Fruit fly (Drosophila melanogaster) whole organism, embryonic: ENCODE results near the gene spz3.

Experiments used
- B-H2 ChIP-seq: fragments of 200-800 bp; sonication (Bioruptor generic); optimal IDR thresholded peaks from 2 replicates; lab custom pipeline; 2018; ENCODE audit warnings: missing biosample characterization, mild to moderate bottlenecking, missing genetic modification characterization
- CG10979 ChIP-seq: fragments of 200-800 bp; sonication (Bioruptor generic); optimal IDR thresholded peaks from 2 replicates; lab custom pipeline; 2018; ENCODE audit warnings: missing biosample characterization, mild to moderate bottlenecking, missing genetic modification characterization, moderate library complexity
- CG11093 ChIP-seq: fragments of 200-800 bp; sonication (Bioruptor generic); IDR thresholded peaks from 3 replicates; pipeline ENCODE4 v1.3.6; 2022; ENCODE audit warnings: missing biosample characterization, missing genetic modification characterization
- CG12104 ChIP-seq: fragments of 200-800 bp; sonication (Bioruptor generic); optimal IDR thresholded peaks from 3 replicates; lab custom pipeline; 2016; ENCODE audit warnings: missing biosample characterization, missing genetic modification characterization
- CG15601 ChIP-seq: fragments of 200-800 bp; sonication (Bioruptor generic); optimal IDR thresholded peaks from 3 replicates; lab custom pipeline; 2019; ENCODE audit warnings: missing biosample characterization, mild to moderate bottlenecking, missing genetic modification characterization, moderate library complexity
- CG31224 ChIP-seq: fragments of 200-800 bp; sonication (Bioruptor generic); IDR thresholded peaks from 2 replicates; pipeline ENCODE4 v1.3.6; 2022; ENCODE audit warnings: missing biosample characterization, missing genetic modification characterization
- CG33557 ChIP-seq: fragments of 200-800 bp; sonication (Bioruptor generic); optimal IDR thresholded peaks from 2 replicates; lab custom pipeline; 2019; ENCODE audit warnings: missing biosample characterization, mild to moderate bottlenecking, missing genetic modification characterization, moderate library complexity
- CG3407 ChIP-seq: fragments of 200-800 bp; sonication (Bioruptor generic); optimal IDR thresholded peaks from 2 replicates; lab custom pipeline; 2018; ENCODE audit warnings: missing biosample characterization, mild to moderate bottlenecking, missing genetic modification characterization
- CG5953 ChIP-seq: fragments of 200-800 bp; sonication (Bioruptor generic); IDR thresholded peaks from 2 replicates; pipeline ENCODE4 v1.3.6; 2022; ENCODE audit warnings: missing biosample characterization, missing genetic modification characterization
- CG6791 ChIP-seq: fragments of 200-800 bp; sonication (Bioruptor generic); IDR thresholded peaks from 3 replicates; pipeline ENCODE4 v1.3.6; 2022; ENCODE audit warnings: missing biosample characterization, missing genetic modification characterization; ENCODE audit not compliant: partially characterized antibody
- CG7963 ChIP-seq: fragments of 200-800 bp; sonication (Bioruptor generic); IDR thresholded peaks from 3 replicates; pipeline ENCODE4 v1.3.6; 2022; ENCODE audit warnings: missing biosample characterization, missing genetic modification characterization; ENCODE audit not compliant: partially characterized antibody
- CG9437 ChIP-seq: fragments of 200-800 bp; sonication (Bioruptor generic); optimal IDR thresholded peaks from 2 replicates; lab custom pipeline; 2018; ENCODE audit warnings: missing biosample characterization, mild to moderate bottlenecking, missing genetic modification characterization
- CHES-1-like ChIP-seq: fragments of 200-800 bp; sonication (Bioruptor generic); optimal IDR thresholded peaks from 2 replicates; lab custom pipeline; 2016; ENCODE audit warnings: missing biosample characterization, missing genetic modification characterization
- Camta ChIP-seq: fragments of 200-800 bp; sonication (Bioruptor generic); optimal IDR thresholded peaks from 2 replicates; lab custom pipeline; 2016; ENCODE audit warnings: missing biosample characterization, missing genetic modification characterization
- Dll ChIP-seq: fragments of 200-800 bp; sonication (Bioruptor generic); IDR thresholded peaks from 4 replicates; pipeline ENCODE4 v1.3.6; 2022; ENCODE audit warnings: missing biosample characterization, missing genetic modification characterization; ENCODE audit not compliant: partially characterized antibody
- E2f2 ChIP-seq: fragments of 200-800 bp; sonication (Bioruptor generic); IDR thresholded peaks from 2 replicates; pipeline ENCODE4 v1.3.6; 2022; ENCODE audit warnings: missing biosample characterization, missing genetic modification characterization
- Elba2 ChIP-seq: fragments of 200-800 bp; sonication (Bioruptor generic); optimal IDR thresholded peaks from 3 replicates; lab custom pipeline; 2016; ENCODE audit warnings: missing biosample characterization, missing genetic modification characterization
- HLH4C ChIP-seq: fragments of 200-800 bp; sonication (Bioruptor generic); IDR thresholded peaks from 3 replicates; pipeline ENCODE4 v1.3.6; 2022; ENCODE audit warnings: missing biosample characterization, missing genetic modification characterization; ENCODE audit not compliant: partially characterized antibody
- Mes4 ChIP-seq: fragments of 200-800 bp; sonication (Bioruptor generic); optimal IDR thresholded peaks from 2 replicates; lab custom pipeline; 2016; ENCODE audit warnings: missing biosample characterization, missing genetic modification characterization
- NFAT ChIP-seq: fragments of 200-800 bp; sonication (Bioruptor generic); IDR thresholded peaks from 2 replicates; pipeline ENCODE4 v1.3.6; 2022; ENCODE audit warnings: missing biosample characterization, missing genetic modification characterization
- Nf-YC ChIP-seq: fragments of 200-800 bp; optimal IDR thresholded peaks from 3 replicates; lab custom pipeline; 2019; ENCODE audit warnings: missing biosample characterization, mild to moderate bottlenecking, missing genetic modification characterization, moderate library complexity
- Poxn ChIP-seq: fragments of 200-800 bp; sonication (Bioruptor generic); IDR thresholded peaks from 2 replicates; pipeline ENCODE4 v1.3.6; 2022; ENCODE audit warnings: missing biosample characterization, missing genetic modification characterization
- Rfx ChIP-seq: fragments of 200-800 bp; sonication (Bioruptor generic); IDR thresholded peaks from 2 replicates; pipeline ENCODE4 v1.3.6; 2022; ENCODE audit warnings: missing biosample characterization, missing genetic modification characterization
- Sry-δ ChIP-seq: fragments of 200-800 bp; sonication (Bioruptor generic); optimal IDR thresholded peaks from 2 replicates; lab custom pipeline; 2016; ENCODE audit warnings: missing biosample characterization, missing genetic modification characterization
- Ssrp ChIP-seq: fragments of 200-800 bp; sonication (Bioruptor generic); optimal IDR thresholded peaks from 2 replicates; lab custom pipeline; 2018; ENCODE audit warnings: missing biosample characterization, mild to moderate bottlenecking, missing genetic modification characterization, moderate library complexity
- Usf ChIP-seq: fragments of 200-800 bp; sonication (Bioruptor generic); optimal IDR thresholded peaks from 2 replicates; lab custom pipeline; 2017; ENCODE audit warnings: missing genotype, missing biosample characterization, missing genetic modification characterization
- Xrp1 ChIP-seq: fragments of 200-800 bp; sonication (Bioruptor generic); IDR thresholded peaks from 2 replicates; pipeline ENCODE4 v1.3.6; 2022; ENCODE audit warnings: missing biosample characterization, missing genetic modification characterization
- YL-1 ChIP-seq: fragments of 200-800 bp; sonication (Bioruptor generic); optimal IDR thresholded peaks from 3 replicates; lab custom pipeline; 2017; ENCODE audit warnings: missing biosample characterization, mild to moderate bottlenecking, missing genetic modification characterization
- ab ChIP-seq: fragments of 200-800 bp; sonication (Bioruptor generic); optimal IDR thresholded peaks from 2 replicates; lab custom pipeline; 2016; ENCODE audit warnings: missing biosample characterization, missing genetic modification characterization
- amos ChIP-seq: fragments of 200-800 bp; sonication (Bioruptor generic); IDR thresholded peaks from 2 replicates; pipeline ENCODE4 v1.3.6; 2022; ENCODE audit warnings: missing biosample characterization, missing genetic modification characterization; ENCODE audit not compliant: partially characterized antibody
- ara ChIP-seq: fragments of 200-800 bp; sonication (Bioruptor generic); IDR thresholded peaks from 2 replicates; pipeline ENCODE4 v1.3.6; 2022; ENCODE audit warnings: missing biosample characterization, missing genetic modification characterization
- az2 ChIP-seq: fragments of 200-800 bp; sonication (Bioruptor generic); optimal IDR thresholded peaks from 3 replicates; lab custom pipeline; 2016; ENCODE audit warnings: missing biosample characterization, missing genetic modification characterization
- cas ChIP-seq: fragments of 200-800 bp; sonication (Bioruptor generic); IDR thresholded peaks from 2 replicates; pipeline ENCODE4 v1.3.6; 2022; ENCODE audit warnings: missing biosample characterization, missing genetic modification characterization
- croc ChIP-seq: fragments of 200-800 bp; sonication (Bioruptor generic); conservative IDR thresholded peaks from 3 replicates; pipeline ENCODE4 v1.3.6; 2022; ENCODE audit warnings: missing biosample characterization, missing genetic modification characterization
- crp ChIP-seq, 2 experiments: fragments of 200-800 bp; sonication (Bioruptor generic); optimal IDR thresholded peaks; 2 replicates in 1 of 2; 3 replicates in 1 of 2; lab custom pipeline; 2017; ENCODE audit warnings: missing biosample characterization in 2 of 2, missing genetic modification characterization in 2 of 2, mild to moderate bottlenecking in 1 of 2, moderate library complexity in 1 of 2
- dimm ChIP-seq: fragments of 200-800 bp; sonication (Bioruptor generic); IDR thresholded peaks from 2 replicates; pipeline ENCODE4 v1.3.6; 2022; ENCODE audit warnings: missing biosample characterization, missing genetic modification characterization
- ftz-f1 ChIP-seq: fragments of 200-800 bp; sonication (Bioruptor generic); optimal IDR thresholded peaks from 2 replicates; lab custom pipeline; 2016; ENCODE audit warnings: missing biosample characterization, missing genetic modification characterization
- gfzf ChIP-seq: fragments of 200-800 bp; sonication (Bioruptor generic); optimal IDR thresholded peaks from 2 replicates; lab custom pipeline; 2016; ENCODE audit warnings: missing biosample characterization, mild to moderate bottlenecking, missing genetic modification characterization, moderate library complexity
- grn ChIP-seq: fragments of 200-800 bp; sonication (Bioruptor generic); optimal IDR thresholded peaks from 3 replicates; lab custom pipeline; 2017; ENCODE audit warnings: missing biosample characterization, missing genetic modification characterization
- kay ChIP-seq: fragments of 200-800 bp; sonication (Bioruptor generic); optimal IDR thresholded peaks from 2 replicates; lab custom pipeline; 2016; ENCODE audit warnings: missing biosample characterization, missing genetic modification characterization
- knrl ChIP-seq: fragments of 200-800 bp; sonication (Bioruptor generic); IDR thresholded peaks from 3 replicates; pipeline ENCODE4 v1.3.6; 2022; ENCODE audit warnings: missing biosample characterization, missing genetic modification characterization; ENCODE audit not compliant: partially characterized antibody
- lab ChIP-seq: fragments of 200-800 bp; sonication (Bioruptor generic); optimal IDR thresholded peaks from 3 replicates; lab custom pipeline; 2017; ENCODE audit warnings: missing biosample characterization, missing genetic modification characterization, mild to moderate bottlenecking, moderate library complexity, missing genetic modification reagents
- lilli ChIP-seq: fragments of 200-800 bp; sonication (Bioruptor generic); optimal IDR thresholded peaks from 3 replicates; lab custom pipeline; 2016; ENCODE audit warnings: missing biosample characterization, missing genetic modification characterization
- mirr ChIP-seq: fragments of 200-800 bp; sonication (Bioruptor generic); optimal IDR thresholded peaks from 3 replicates; lab custom pipeline; 2018; ENCODE audit warnings: missing biosample characterization, mild to moderate bottlenecking, missing genetic modification characterization
- mld ChIP-seq: fragments of 200-800 bp; sonication (Bioruptor generic); IDR thresholded peaks from 3 replicates; pipeline ENCODE4 v1.3.6; 2022; ENCODE audit warnings: missing biosample characterization, missing genetic modification characterization; ENCODE audit not compliant: partially characterized antibody
- pb ChIP-seq: fragments of 200-800 bp; sonication (Bioruptor generic); optimal IDR thresholded peaks from 3 replicates; lab custom pipeline; 2016; ENCODE audit warnings: missing biosample characterization, missing genetic modification characterization
- repo ChIP-seq: fragments of 200-800 bp; sonication (Bioruptor generic); optimal IDR thresholded peaks from 2 replicates; lab custom pipeline; 2016; ENCODE audit warnings: missing biosample characterization, missing genetic modification characterization
- stwl ChIP-seq: fragments of 200-800 bp; sonication (Bioruptor generic); optimal IDR thresholded peaks from 3 replicates; lab custom pipeline; 2018; ENCODE audit warnings: missing biosample characterization, mild to moderate bottlenecking, missing genetic modification characterization, moderate library complexity
- vnd ChIP-seq: fragments of 200-800 bp; sonication (Bioruptor generic); IDR thresholded peaks from 3 replicates; pipeline ENCODE4 v1.3.6; 2022; ENCODE audit warnings: missing biosample characterization, missing genetic modification characterization; ENCODE audit not compliant: partially characterized antibody
- wek ChIP-seq: fragments of 200-800 bp; sonication (Bioruptor generic); optimal IDR thresholded peaks from 3 replicates; lab custom pipeline; 2018; ENCODE audit warnings: missing biosample characterization, mild to moderate bottlenecking, missing genetic modification characterization, moderate library complexity
- zen2 ChIP-seq: fragments of 200-800 bp; sonication (Bioruptor generic); IDR thresholded peaks from 3 replicates; pipeline ENCODE4 v1.3.6; 2022; ENCODE audit warnings: missing biosample characterization, missing genetic modification characterization; ENCODE audit not compliant: partially characterized antibody

spz3 gene

dm6 chr2L:7885952-7886351, 6.6 kb upstream of the spz3 start (continued):
- peak; percentile 12 for TF ChIP-seq YL-1 (GFP tag; lab: Kevin White, UChicago)
- peak; percentile 31 for TF ChIP-seq stwl
- no peak for TF ChIP-seq CG11093 (GFP tag; lab: Robert Waterston, UW)
- TF ChIP-seq Mes4, result no peak
- no peak for TF ChIP-seq Poxn (GFP tag; lab: Robert Waterston, UW)
- TF ChIP-seq CG33557, result no peak
- no peak for TF ChIP-seq cas (GFP tag; lab: Robert Waterston, UW)
- TF ChIP-seq CG15601 (tag; lab: Kevin White, UChicago), result no peak
- no peak for TF ChIP-seq ab (GFP tag; lab: Kevin White, UChicago)
- no peak for TF ChIP-seq CG12104 (GFP tag; lab: Kevin White, UChicago)
- no peak for TF ChIP-seq Nf-YC
- peak in 1 of 2 experiments; percentile 18 for TF ChIP-seq crp (GFP tag; optimal IDR thresholded peaks at IDR 0.05; lab: Kevin White, UChicago)
- 0 out of 3 replicates have a peak, but pooled peaks have one; percentile 38 for TF ChIP-seq mld (GFP tag; lab: Robert Waterston, UW)
- TF ChIP-seq grn (GFP tag; lab: Kevin White, UChicago), result no peak
- no peak for TF ChIP-seq CG5953 (GFP tag; lab: Robert Waterston, UW)
- no peak for TF ChIP-seq pb
- TF ChIP-seq lab, result no peak
- no peak for TF ChIP-seq Camta (GFP tag; lab: Kevin White, UChicago)
- TF ChIP-seq repo, result no peak
- TF ChIP-seq Dll (GFP tag; lab: Robert Waterston, UW), result peak; percentile 60
- no peak for TF ChIP-seq NFAT
- no peak for TF ChIP-seq ftz-f1
- TF ChIP-seq lilli (GFP tag; lab: Kevin White, UChicago), result no peak
- TF ChIP-seq vnd (GFP tag; lab: Robert Waterston, UW), result peak; percentile 65; the same call in 2 of the 3 replicates
- TF ChIP-seq Rfx (GFP tag; lab: Robert Waterston, UW), result no peak
- TF ChIP-seq gfzf (GFP tag; lab: Kevin White, UChicago), result peak; percentile 18
- TF ChIP-seq CG3407, result no peak
- peak; percentile 92 for TF ChIP-seq CG9437 (GFP tag; lab: Kevin White, UChicago)
- peak; percentile 74; the same call in 2 of the 3 replicates for TF ChIP-seq zen2 (GFP tag; lab: Robert Waterston, UW)
- no peak for TF ChIP-seq kay (GFP tag; lab: Kevin White, UChicago)
- TF ChIP-seq Usf (GFP tag; lab: Kevin White, UChicago), result no peak
- TF ChIP-seq CG10979 (tag; lab: Kevin White, UChicago), result no peak
- peak; percentile 59; the same call in 2 of the 3 replicates for TF ChIP-seq CG7963
- no peak for TF ChIP-seq ara (GFP tag; lab: Robert Waterston, UW)
- TF ChIP-seq CG6791, result peak; percentile 76
- TF ChIP-seq CHES-1-like (GFP tag; lab: Kevin White, UChicago), result no peak
- TF ChIP-seq B-H2 (GFP tag; lab: Kevin White, UChicago), result no peak
- TF ChIP-seq az2 (GFP tag; lab: Kevin White, UChicago), result no peak
- TF ChIP-seq CG31224, result no peak
- peak; percentile 52; the same call in 2 of the 3 replicates for TF ChIP-seq HLH4C (GFP tag; lab: Robert Waterston, UW)
- peak; percentile 77 for TF ChIP-seq E2f2 (GFP tag; lab: Robert Waterston, UW)
- TF ChIP-seq dimm (GFP tag; lab: Robert Waterston, UW), result no peak
- no peak for TF ChIP-seq croc (GFP tag; lab: Robert Waterston, UW)
- TF ChIP-seq mirr (GFP tag; lab: Kevin White, UChicago), result no peak
- TF ChIP-seq wek, result no peak
- TF ChIP-seq Sry-δ (GFP tag; lab: Kevin White, UChicago), result peak; percentile 23
- TF ChIP-seq Elba2, result no peak
- no peak for TF ChIP-seq Ssrp (tag; lab: Kevin White, UChicago)
- peak; percentile 74 for TF ChIP-seq knrl (GFP tag; lab: Robert Waterston, UW)
- TF ChIP-seq Xrp1 (GFP tag; lab: Robert Waterston, UW), result no peak
- TF ChIP-seq amos, result peak; percentile 81
